Fruit fly (Drosophila melanogaster) whole organism: Measurements from ENCODE around the gene CG17562.

ENCODE experiments used
- CG8478 ChIP-seq: fragments of >200 bp; optimal IDR thresholded peaks from 2 replicates; lab custom pipeline; 2018; ENCODE audit warnings: inconsistent platforms
- Dll ChIP-seq: fragments of >200 bp; optimal IDR thresholded peaks from 2 replicates; lab custom pipeline; 2017
- pan ChIP-seq: fragments of >200 bp; optimal IDR thresholded peaks from 2 replicates; lab custom pipeline; 2017
- psq ChIP-seq: fragments of >200 bp; optimal IDR thresholded peaks from 2 replicates; lab custom pipeline; 2017
- usp ChIP-seq: fragments of >200 bp; optimal IDR thresholded peaks from 2 replicates; lab custom pipeline; 2017; ENCODE audit warnings: missing biosample characterization, missing genetic modification characterization, mixed read lengths

- TF ChIP-seq pan (no peak), psq (lab: Kevin White, UChicago) (no peak), CG8478 (lab: Kevin White, UChicago) (no peak), usp (GFP tag; lab: Kevin White, UChicago) (no peak), Dll (lab: Kevin White, UChicago) (no peak)
These were observed 15.5 kb downstream of the CG17562 start for dm6 chr3R:16630564-16630963.
